Worm (Caenorhabditis elegans): Measurements from ENCODE around the gene mcm-5.

DNA sequence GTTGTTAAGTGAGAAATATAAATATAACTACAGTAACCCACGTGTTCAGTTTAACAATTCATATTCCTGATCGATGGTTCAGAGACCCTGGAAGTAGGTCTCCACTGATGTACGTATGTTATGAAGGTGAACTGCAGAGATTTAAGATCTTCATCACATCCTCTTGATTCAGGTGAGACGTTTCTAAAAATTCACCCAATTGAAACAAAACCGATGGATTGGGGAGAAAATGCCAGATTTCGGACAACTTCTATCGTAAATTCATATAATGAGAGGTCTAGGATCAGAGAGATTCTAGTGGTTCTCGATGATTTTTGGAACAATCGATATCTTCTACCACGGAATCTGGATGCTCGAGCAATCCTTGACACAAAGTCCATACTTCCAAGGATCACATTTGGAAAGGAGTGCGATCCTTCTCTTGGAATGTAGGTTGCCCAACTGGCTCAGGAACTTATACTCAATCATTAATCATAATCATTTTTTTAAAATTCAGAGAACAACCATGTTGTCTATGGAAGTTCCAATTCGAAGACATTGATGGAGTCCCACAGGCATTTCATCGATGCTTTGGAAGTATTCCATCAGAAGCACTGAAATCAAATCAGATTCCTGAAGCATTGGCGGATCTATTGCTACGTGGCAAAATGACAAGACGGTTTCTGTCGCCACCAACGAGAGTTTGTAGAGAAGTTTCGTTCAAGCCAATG is 3.2 kb upstream of the mcm-5 start, which contains the start of the genes nth-1 and R10E4.7:
- TF ChIP-seq bed-2 (GFP tag; IDR thresholded peaks at IDR 0.05) (no peak), nhr-90 (tag; optimal IDR thresholded peaks at IDR 0.05) (no peak), gei-17 (GFP tag; optimal IDR thresholded peaks at IDR 0.05) (no peak), F33H1.4 (GFP tag; IDR thresholded peaks at IDR 0.05) (no peak)

Measured in whole organism, young adult.